Worm (Caenorhabditis elegans) whole organism, L4 larva: ENCODE measurements around the gene str-82.

ENCODE experiments used
- F26F4.8 ChIP-seq: fragments of 200-800 bp; sonication (Bioruptor generic); conservative IDR thresholded peaks from 2 replicates; pipeline ENCODE4 v1.3.6; 2022; ENCODE audit warnings: missing genetic modification characterization, missing compliant biosample characterization
- aha-1 ChIP-seq: fragments of 150-350 bp; peaks from one replicate; lab custom pipeline; 2014; ENCODE audit warnings: missing biosample characterization, missing genetic modification characterization
- daf-12 ChIP-seq: fragments of 150-350 bp; optimal IDR thresholded peaks from 2 replicates; lab custom pipeline; 2014; ENCODE audit warnings: missing biosample characterization, missing genetic modification reagents, missing genetic modification characterization
- daf-16 ChIP-seq, 3 experiments: sonication (generic microtip); optimal IDR thresholded peaks; 2 replicates each; lab custom pipeline; 2016 to 2017; ENCODE audit warnings: missing genetic modification characterization in 3 of 3, missing genetic modification reagents in 3 of 3, mild to moderate bottlenecking in 2 of 3, missing compliant biosample characterization in 2 of 3, missing biosample characterization in 1 of 3, moderate library complexity in 1 of 3
- dmd-6 ChIP-seq: fragments of 200-800 bp; sonication (Bioruptor generic); IDR thresholded peaks from 2 replicates; pipeline ENCODE4 v1.3.6; 2022; ENCODE audit warnings: missing genetic modification reagents, missing genetic modification characterization, missing compliant biosample characterization
- dmd-8 ChIP-seq: fragments of 200-800 bp; sonication (Bioruptor generic); IDR thresholded peaks from 2 replicates; pipeline ENCODE4 v1.3.6; 2022; ENCODE audit warnings: missing genetic modification characterization, missing compliant biosample characterization
- dmd-9 ChIP-seq: fragments of 200-800 bp; sonication (Bioruptor generic); IDR thresholded peaks from 2 replicates; pipeline ENCODE4 v1.3.6; 2022; ENCODE audit warnings: missing genetic modification reagents, missing genetic modification characterization, missing compliant biosample characterization
- dve-1 ChIP-seq: sonication (generic microtip); optimal IDR thresholded peaks from 2 replicates; lab custom pipeline; 2017; ENCODE audit warnings: antibody characterized with exemption, mild to moderate bottlenecking, missing genetic modification characterization, missing compliant biosample characterization; ENCODE audit not compliant: insufficient read depth
- fkh-10 ChIP-seq: fragments of 150-350 bp; optimal IDR thresholded peaks from 2 replicates; lab custom pipeline; 2014; ENCODE audit warnings: missing biosample characterization, missing genetic modification reagents, missing genetic modification characterization
- hmg-1.1 ChIP-seq: fragments of 200-800 bp; sonication (Bioruptor generic); IDR thresholded peaks from 2 replicates; pipeline ENCODE4 v1.3.6; 2022; ENCODE audit warnings: missing genetic modification reagents, missing genetic modification characterization, missing compliant biosample characterization
- lin-1 ChIP-seq: fragments of 200-800 bp; sonication (Bioruptor generic); IDR thresholded peaks from 2 replicates; pipeline ENCODE4 v1.3.6; 2022; ENCODE audit warnings: missing genetic modification reagents, missing genetic modification characterization, missing compliant biosample characterization
- lin-13 ChIP-seq: fragments of 150-350 bp; optimal IDR thresholded peaks from 2 replicates; lab custom pipeline; 2014; ENCODE audit warnings: missing biosample characterization, missing genetic modification reagents, missing genetic modification characterization
- lin-15B ChIP-seq: fragments of 150-350 bp; sonication (generic microtip); optimal IDR thresholded peaks from 3 replicates; lab custom pipeline; 2014; ENCODE audit warnings: missing biosample characterization, missing genetic modification characterization
- lir-3 ChIP-seq: sonication (generic microtip); optimal IDR thresholded peaks from 2 replicates; lab custom pipeline; 2016; ENCODE audit warnings: mild to moderate bottlenecking, missing genetic modification characterization, missing compliant biosample characterization
- mdl-1 ChIP-seq, 2 experiments: fragments of 150-350 bp in 1 of 2; sonication (generic microtip) in 1 of 2; optimal IDR thresholded peaks; 2 replicates each; lab custom pipeline; 2014 to 2017; ENCODE audit warnings: missing biosample characterization in 2 of 2, missing genetic modification characterization in 2 of 2
- mdt-29 ChIP-seq: fragments of 200-800 bp; sonication (Bioruptor generic); IDR thresholded peaks from 2 replicates; pipeline ENCODE4 v1.3.6; 2022; ENCODE audit warnings: missing genetic modification reagents, missing genetic modification characterization, missing compliant biosample characterization
- nhr-111 ChIP-seq: fragments of 200-800 bp; sonication (Bioruptor generic); optimal IDR thresholded peaks from 2 replicates; lab custom pipeline; 2018; ENCODE audit warnings: mild to moderate bottlenecking, missing genetic modification characterization, missing compliant biosample characterization
- nhr-237 ChIP-seq: sonication (generic microtip); optimal IDR thresholded peaks from 2 replicates; lab custom pipeline; 2017; ENCODE audit warnings: missing biosample characterization, missing genetic modification characterization
- nhr-28 ChIP-seq: fragments of 150-350 bp; optimal IDR thresholded peaks from 2 replicates; lab custom pipeline; 2014; ENCODE audit warnings: missing biosample characterization, missing genetic modification characterization
- nhr-42 ChIP-seq: fragments of 200-800 bp; sonication (Bioruptor generic); IDR thresholded peaks from 2 replicates; pipeline ENCODE4 v1.3.6; 2022; ENCODE audit warnings: missing genetic modification characterization, missing compliant biosample characterization
- nhr-48 ChIP-seq: sonication (generic microtip); optimal IDR thresholded peaks from 2 replicates; lab custom pipeline; 2016; ENCODE audit warnings: mild to moderate bottlenecking, missing genetic modification characterization, missing compliant biosample characterization
- nhr-6 ChIP-seq: fragments of 150-350 bp; optimal IDR thresholded peaks from 2 replicates; lab custom pipeline; 2014; ENCODE audit warnings: missing biosample characterization, missing genetic modification characterization
- nhr-76 ChIP-seq: fragments of 150-350 bp; optimal IDR thresholded peaks from 2 replicates; lab custom pipeline; 2014; ENCODE audit warnings: missing biosample characterization, missing genetic modification characterization
- pha-4 ChIP-seq, 2 experiments: fragments of 150-350 bp in 1 of 2; fragments of 200-800 bp in 1 of 2; sonication (Bioruptor generic) in 1 of 2; IDR thresholded peaks in 1 of 2; optimal IDR thresholded peaks in 1 of 2; 2 replicates each; pipeline versions ENCODE4 v1.3.6 to Lab custom; 2014 to 2022; ENCODE audit warnings: missing genetic modification characterization in 2 of 2, missing genetic modification reagents in 2 of 2, missing biosample characterization in 1 of 2, missing compliant biosample characterization in 1 of 2
- php-3 ChIP-seq: fragments of 200-800 bp; sonication (Bioruptor generic); IDR thresholded peaks from 2 replicates; pipeline ENCODE4 v1.3.6; 2022; ENCODE audit warnings: missing genetic modification reagents, missing genetic modification characterization, missing compliant biosample characterization
- pqm-1 ChIP-seq: sonication (generic microtip); optimal IDR thresholded peaks from 2 replicates; lab custom pipeline; 2017; ENCODE audit warnings: missing biosample characterization, missing genetic modification characterization
- rbr-2 ChIP-seq: sonication (generic microtip); optimal IDR thresholded peaks from 2 replicates; lab custom pipeline; 2016; ENCODE audit warnings: missing genotype, missing genetic modification characterization, missing compliant biosample characterization
- sdz-12 ChIP-seq: fragments of 200-800 bp; sonication (Bioruptor generic); optimal IDR thresholded peaks from 2 replicates; lab custom pipeline; 2018; ENCODE audit warnings: mild to moderate bottlenecking, missing genetic modification characterization, missing compliant biosample characterization
- vab-7 ChIP-seq: fragments of 200-800 bp; sonication (Bioruptor generic); IDR thresholded peaks from 2 replicates; pipeline ENCODE4 v1.3.6; 2022; ENCODE audit warnings: missing genetic modification reagents, missing genetic modification characterization, missing compliant biosample characterization
- zfp-2 ChIP-seq: sonication (generic microtip); optimal IDR thresholded peaks from 2 replicates; lab custom pipeline; 2016; ENCODE audit warnings: mild to moderate bottlenecking, missing genetic modification characterization, missing compliant biosample characterization
- zfp-3 ChIP-seq: fragments of 200-800 bp; sonication (Bioruptor generic); conservative IDR thresholded peaks from 2 replicates; pipeline ENCODE4 v1.3.6; 2022; ENCODE audit warnings: missing genetic modification reagents, missing genetic modification characterization, missing compliant biosample characterization
- zip-2 ChIP-seq: fragments of 150-350 bp; optimal IDR thresholded peaks from 2 replicates; lab custom pipeline; 2014; ENCODE audit warnings: missing biosample characterization, missing genetic modification characterization

str-82 gene

ce11 chrV:3935892-3936478 is 38.5 kb upstream of the str-82 start, which contains the start of gene cyp-35A5:
cyp-35A5 (plus strand) TSS chrV:3936326.
- TF ChIP-seq fkh-10 (GFP tag; lab: Kevin White, UChicago) (no peak), pha-4 (GFP tag; IDR thresholded peaks at IDR 0.05; lab: Robert Waterston, UW) (no peak), pha-4 (tag; optimal IDR thresholded peaks at IDR 0.05; lab: Kevin White, UChicago) (no peak), rbr-2 (tag; lab: Kevin White, UChicago) (no peak), vab-7 (GFP tag; lab: Robert Waterston, UW) (no peak), dmd-8 (GFP tag; lab: Robert Waterston, UW) (no peak), nhr-48 (no peak), nhr-42 (no peak), nhr-237 (tag; lab: Kevin White, UChicago) (no peak), pqm-1 (tag; lab: Kevin White, UChicago) (peak; percentile 7), lin-15B (tag; lab: Kevin White, UChicago) (no peak), dve-1 (tag; lab: Kevin White, UChicago) (no peak), lir-3 (no peak), mdt-29 (GFP tag; lab: Robert Waterston, UW) (no peak), nhr-111 (GFP tag; lab: Kevin White, UChicago) (no peak), nhr-28 (tag; lab: Kevin White, UChicago) (peak; percentile 86), lin-13 (GFP tag; lab: Kevin White, UChicago) (no peak), dmd-6 (GFP tag; lab: Robert Waterston, UW) (0 out of 2 replicates have a peak, but pooled peaks have one; percentile 34)

ce11 chrV:3938789-3939188 is 35.7 kb upstream of the str-82 start, which contains the start of gene cyp-35B1:
cyp-35B1 (plus strand) TSS chrV:3939032.
- TF ChIP-seq sdz-12 (GFP tag; lab: Kevin White, UChicago) (no peak), nhr-28 (tag; lab: Kevin White, UChicago) (peak; percentile 92), daf-16 (GFP tag; optimal IDR thresholded peaks at IDR 0.05; lab: Kevin White, UChicago) (no peak), daf-16 (tag; optimal IDR thresholded peaks at IDR 0.05; lab: Kevin White, UChicago) (peak; percentile 68)

ce11 chrV:3941860-3942259 is 32.6 kb upstream of the str-82 start, which contains the start of gene cyp-35B2:
cyp-35B2 (plus strand) TSS chrV:3942160.
- TF ChIP-seq php-3, result no peak
- no peak for TF ChIP-seq F26F4.8
- TF ChIP-seq nhr-28 (tag; lab: Kevin White, UChicago), result peak; percentile 34
- no peak for TF ChIP-seq zfp-3 (GFP tag; lab: Robert Waterston, UW)

- TF ChIP-seq zip-2 (tag; lab: Kevin White, UChicago) (no peak), aha-1 (peak; percentile 97)
Measured at ce11 chrV:3943364-3943763, 31.1 kb upstream of the str-82 start.

ce11 chrV:3945053-3945452 is 29.4 kb upstream of the str-82 start, which contains the start of gene cyp-35B3:
cyp-35B3 (plus strand) TSS chrV:3945353.
- TF ChIP-seq php-3 (no peak), zfp-2 (no peak), mdl-1 (tag; optimal IDR thresholded peaks at IDR 0.05; lab: Kevin White, UChicago) (no peak), mdt-29 (GFP tag; lab: Robert Waterston, UW) (no peak), lir-3 (no peak), daf-12 (tag; lab: Kevin White, UChicago) (no peak), lin-1 (GFP tag; lab: Robert Waterston, UW) (no peak), hmg-1.1 (GFP tag; lab: Robert Waterston, UW) (no peak), dmd-9 (no peak)

- TF ChIP-seq daf-16 (GFP tag; optimal IDR thresholded peaks at IDR 0.05; lab: Kevin White, UChicago) (no peak), daf-16 (tag; optimal IDR thresholded peaks at IDR 0.05; lab: Kevin White, UChicago) (peak; percentile 66), aha-1 (peak; percentile 65), nhr-76 (tag; lab: Kevin White, UChicago) (no peak), nhr-6 (tag; lab: Kevin White, UChicago) (no peak)
Measured at ce11 chrV:3949723-3950122, 24.7 kb upstream of the str-82 start, which contains the start of gene dach-1. dach-1 (plus strand) TSS chrV:3950023.
